Worm (Caenorhabditis elegans) whole organism, L4/young adult: ENCODE results near the gene sodh-2.

Source experiments
- W03F9.2 ChIP-seq: fragments of 150-350 bp; optimal IDR thresholded peaks from 2 replicates; lab custom pipeline; 2014; ENCODE audit warnings: missing biosample characterization, missing genetic modification characterization
- him-1 ChIP-seq: sonication (generic microtip); optimal IDR thresholded peaks from 2 replicates; lab custom pipeline; 2016; ENCODE audit warnings: missing genotype, missing genetic modification reagents, missing genetic modification characterization, missing compliant biosample characterization

DNA sequence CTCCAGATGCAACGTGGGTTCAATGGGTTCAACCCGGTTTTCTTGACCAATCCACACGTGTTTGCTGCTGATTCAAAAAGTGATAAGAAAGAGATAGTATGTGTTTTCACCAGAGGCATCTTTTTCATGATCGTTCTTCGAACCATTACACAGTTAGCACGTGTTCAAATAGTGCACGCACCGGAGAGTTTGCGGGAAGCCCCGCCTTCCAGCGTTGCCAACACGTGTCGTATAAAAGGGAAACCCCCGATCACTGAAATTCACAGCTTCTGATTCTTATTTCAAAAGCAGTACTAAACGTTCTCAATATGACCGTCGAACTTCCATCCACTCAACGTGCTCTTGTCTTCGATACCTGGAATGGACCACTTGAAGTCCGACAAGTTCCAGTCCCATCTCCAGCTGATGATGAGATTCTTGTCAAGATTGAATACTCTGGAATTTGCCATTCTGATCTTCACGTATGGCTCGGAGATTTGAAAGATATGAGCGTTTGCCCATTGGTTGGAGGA lies 3.0 kb downstream of the sodh-2 start, which contains the start of gene adh-1:
- TF ChIP-seq him-1 (no peak), W03F9.2 (tag; lab: Kevin White, UChicago) (no peak)
